Worm (Caenorhabditis elegans): ENCODE measurements around the gene T05C7.8.

T05C7.8 gene

ce11 chrIV:76070-76469 lies at the start of gene T05C7.8:
T05C7.8 (plus strand) TSS chrIV:76370.
- TF ChIP-seq pax-3 (tag; optimal IDR thresholded peaks at IDR 0.05) (no peak), ztf-4 (tag; optimal IDR thresholded peaks at IDR 0.05) (no peak), nhr-12 (tag; optimal IDR thresholded peaks at IDR 0.05) (no peak), nhr-11 (tag; optimal IDR thresholded peaks at IDR 0.05) (no peak)

DNA sequence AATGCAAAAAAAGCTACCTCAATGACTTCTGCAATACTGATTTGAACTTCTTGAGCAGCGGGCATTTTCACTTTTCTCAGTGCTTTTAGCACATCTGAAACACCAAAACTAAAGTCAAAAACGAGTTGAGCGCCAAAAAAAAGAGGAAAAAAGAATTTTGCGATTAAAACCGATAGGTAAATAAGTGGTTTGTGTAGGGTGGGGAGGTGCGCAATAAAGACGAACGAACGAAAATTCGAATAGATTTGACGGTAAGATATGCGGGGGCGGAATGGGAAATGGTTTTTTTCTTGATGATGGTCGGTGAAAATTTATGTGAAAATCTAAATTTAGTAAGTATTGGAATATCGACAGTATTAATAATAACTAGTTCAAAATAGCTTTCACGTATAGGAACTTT lies 27.4 kb upstream of the T05C7.8 start, which contains the start of gene frm-5.1:
Gene frm-5.1 (minus strand): TSS at position 101 of the 400 bp plus-strand sequence.
- TF ChIP-seq jun-1 (tag; optimal IDR thresholded peaks at IDR 0.05) (no peak), swsn-7 (tag; optimal IDR thresholded peaks at IDR 0.05) (no peak), fos-1 (tag; optimal IDR thresholded peaks at IDR 0.05) (no peak), lin-15B (tag; optimal IDR thresholded peaks at IDR 0.05) (no peak), unc-30 (tag; optimal IDR thresholded peaks at IDR 0.05) (no peak), tlp-1 (tag; optimal IDR thresholded peaks at IDR 0.05) (no peak), tbx-2 (tag; optimal IDR thresholded peaks at IDR 0.05) (no peak), unc-130 (tag; optimal IDR thresholded peaks at IDR 0.05) (no peak), snu-23 (GFP tag; optimal IDR thresholded peaks at IDR 0.05) (no peak), unc-62 (GFP tag; optimal IDR thresholded peaks at IDR 0.05) (no peak), nhr-71 (tag; optimal IDR thresholded peaks at IDR 0.05) (no peak), alr-1 (tag; optimal IDR thresholded peaks at IDR 0.05; ENCODE audit: borderline replicate concordance) (no peak)

ce11 chrIV:51219-51618 lies 25.0 kb upstream of the T05C7.8 start:
- TF ChIP-seq snpc-4 (tag; optimal IDR thresholded peaks at IDR 0.05), result peak; percentile 55
- TF ChIP-seq unc-30 (tag; optimal IDR thresholded peaks at IDR 0.05), result no peak
- TF ChIP-seq lsy-2 (tag; optimal IDR thresholded peaks at IDR 0.05), result peak; percentile 33 to 74
- peak; percentile 9 to 55 (median 23) for TF ChIP-seq dpl-1 (GFP tag; optimal IDR thresholded peaks at IDR 0.05)
- TF ChIP-seq fos-1 (tag; optimal IDR thresholded peaks at IDR 0.05), result peak; percentile 47
- no peak for TF ChIP-seq unc-86 (tag; optimal IDR thresholded peaks at IDR 0.05)
- peak; percentile 43 for TF ChIP-seq tbx-2 (tag; optimal IDR thresholded peaks at IDR 0.05)
- TF ChIP-seq pag-3 (tag; optimal IDR thresholded peaks at IDR 0.05; ENCODE audit: borderline replicate concordance, insufficient read depth), result no peak
- no peak for TF ChIP-seq Y116A8C.19 (tag; optimal IDR thresholded peaks at IDR 0.05; ENCODE audit: borderline replicate concordance)
- no peak for TF ChIP-seq F16B12.6 (tag; optimal IDR thresholded peaks at IDR 0.05)
- TF ChIP-seq pax-3 (tag; optimal IDR thresholded peaks at IDR 0.05), result no peak
- TF ChIP-seq ceh-8 (GFP tag; optimal IDR thresholded peaks at IDR 0.05), result no peak
- no peak for TF ChIP-seq pqm-1 (tag; optimal IDR thresholded peaks at IDR 0.05)
- no peak for TF ChIP-seq unc-98 (GFP tag; IDR thresholded peaks at IDR 0.05)
- peak; percentile 94 for TF ChIP-seq blmp-1 (tag; optimal IDR thresholded peaks at IDR 0.05)
- peak in 2 of 6 experiments; percentile 3 to 82 for TF ChIP-seq elt-3 (tag; optimal IDR thresholded peaks at IDR 0.05)
- no peak for TF ChIP-seq sptf-1 (tag; optimal IDR thresholded peaks at IDR 0.05)
- TF ChIP-seq skn-1 (tag; optimal IDR thresholded peaks at IDR 0.05), result peak; percentile 45
- TF ChIP-seq mdl-1 (tag; optimal IDR thresholded peaks at IDR 0.05), result peak in 1 of 2 experiments; percentile 25
- TF ChIP-seq efl-3 (GFP tag; optimal IDR thresholded peaks at IDR 0.05), result no peak
- no peak for TF ChIP-seq tlp-1 (tag; optimal IDR thresholded peaks at IDR 0.05)
- no peak for TF ChIP-seq ets-5 (GFP tag; IDR thresholded peaks at IDR 0.05)
- no peak for TF ChIP-seq unc-62 (GFP tag; optimal IDR thresholded peaks at IDR 0.05)
- TF ChIP-seq nhr-77 (tag; optimal IDR thresholded peaks at IDR 0.05), result peak; percentile 57
- TF ChIP-seq ceh-82 (tag; optimal IDR thresholded peaks at IDR 0.05), result peak in 1 of 3 experiments; percentile 71
- TF ChIP-seq lin-15B (tag; optimal IDR thresholded peaks at IDR 0.05), result no peak
- no peak for TF ChIP-seq rnt-1 (tag; optimal IDR thresholded peaks at IDR 0.05)
- TF ChIP-seq nhr-85 (tag), result peak; percentile 92
- TF ChIP-seq nhr-47 (tag; optimal IDR thresholded peaks at IDR 0.05), result peak; percentile 62
- TF ChIP-seq hpl-2 (GFP tag; optimal IDR thresholded peaks at IDR 0.05), result no peak
- TF ChIP-seq fkh-8 (tag; optimal IDR thresholded peaks at IDR 0.05), result peak; percentile 39
- TF ChIP-seq C16A3.4 (tag; optimal IDR thresholded peaks at IDR 0.05), result peak; percentile 62
- peak in 1 of 2 experiments; percentile 19 for TF ChIP-seq egl-27 (tag; optimal IDR thresholded peaks at IDR 0.05)
- TF ChIP-seq nhr-90 (tag; optimal IDR thresholded peaks at IDR 0.05; ENCODE audit: poor library complexity), result peak; percentile 74
- peak; percentile 29 for TF ChIP-seq ztf-4 (tag; optimal IDR thresholded peaks at IDR 0.05)
- peak; percentile 49 to 78 for TF ChIP-seq lin-35 (GFP tag; optimal IDR thresholded peaks at IDR 0.05)
- TF ChIP-seq snu-23 (GFP tag; optimal IDR thresholded peaks at IDR 0.05), result peak; percentile 79
- TF ChIP-seq egl-13 (tag; optimal IDR thresholded peaks at IDR 0.05), result no peak
- TF ChIP-seq nhr-19 (GFP tag; conservative IDR thresholded peaks at IDR 0.05), result peak; percentile 38
- no peak for TF ChIP-seq ceh-63 (GFP tag; optimal IDR thresholded peaks at IDR 0.05)
- TF ChIP-seq lin-13 (GFP tag; optimal IDR thresholded peaks at IDR 0.05), result peak; percentile 34

All from whole organism, L1 larva.